ENCODE assay signal across 3 worm cellular contexts in genomic region chrV:6989626-6990138, ce11.
TF ChIP-seq lines count a peak whose summit lies in the region.

Gene nhr-140, minus strand, starts transcription at chrV:6989676.

TF ChIP-seq in whole organism, L1 larva, 84 proteins besides CTCF, POLR2A, EP300 and RAD21:
- TF ChIP-seq nhr-85 (tag; lab: Kevin White, UChicago) (peak; percentile 60), fkh-8 (tag; optimal IDR thresholded peaks at IDR 0.05; lab: Kevin White, UChicago) (peak; percentile 21), efl-1 (optimal IDR thresholded peaks at IDR 0.05; lab: Kevin White, UChicago) (no peak), efl-1 (GFP tag; optimal IDR thresholded peaks at IDR 0.05 in 1 of 2; lab: Kevin White, UChicago) (peak in 1 of 2 experiments; percentile 1), C16A3.4 (tag; optimal IDR thresholded peaks at IDR 0.05; lab: Kevin White, UChicago) (no peak)
TF ChIP-seq in whole organism, L1 larva: peak in this region for 3.

TF ChIP-seq in whole organism, L3 larva, 47 proteins besides CTCF, POLR2A, EP300 and RAD21:
- TF ChIP-seq tbx-2 (tag; optimal IDR thresholded peaks at IDR 0.05; lab: Kevin White, UChicago) (no peak), elt-1 (tag; optimal IDR thresholded peaks at IDR 0.05; lab: Kevin White, UChicago) (peak; percentile 56), nfya-1 (tag; optimal IDR thresholded peaks at IDR 0.05; lab: Kevin White, UChicago; ENCODE audit: insufficient read depth) (no peak)

TF ChIP-seq in whole organism, mixed stage, embryonic, 35 proteins besides CTCF, POLR2A, EP300 and RAD21:
- TF ChIP-seq elt-1 (tag; optimal IDR thresholded peaks at IDR 0.05; lab: Kevin White, UChicago; ENCODE audit: borderline replicate concordance, insufficient read depth): peak; percentile 93
- no peak for TF ChIP-seq unc-62 (GFP tag; optimal IDR thresholded peaks at IDR 0.05; lab: Kevin White, UChicago)
TF ChIP-seq in whole organism, mixed stage, embryonic: peak in this region for 1.
